Worm (Caenorhabditis elegans): ENCODE measurements around the gene Y55F3C.10.

The Y55F3C.10 gene

DNA sequence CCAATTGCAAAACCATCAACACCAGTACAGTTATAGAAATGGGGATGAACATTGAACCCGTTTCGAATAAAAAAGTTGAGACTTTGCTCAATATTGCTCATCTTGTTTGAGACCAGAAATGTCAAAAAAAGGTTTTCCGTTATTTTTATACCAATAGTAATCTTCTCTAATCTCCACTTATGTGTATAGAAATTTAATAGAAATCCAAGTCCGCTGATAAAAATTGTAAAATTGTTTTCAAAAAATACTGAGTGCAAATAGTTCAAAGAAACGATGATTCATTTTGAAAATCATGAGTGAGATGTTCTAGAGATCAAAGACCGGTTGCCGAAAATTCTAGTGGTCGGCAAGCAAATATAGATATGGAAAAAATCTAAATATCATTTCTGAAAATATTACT is at the start of gene Y55F3C.10:
TSS of gene Y55F3C.10 (minus strand) at position 101 of the 400 bp plus-strand sequence.
- TF ChIP-seq unc-62 (GFP tag; optimal IDR thresholded peaks at IDR 0.05), result no peak

DNA sequence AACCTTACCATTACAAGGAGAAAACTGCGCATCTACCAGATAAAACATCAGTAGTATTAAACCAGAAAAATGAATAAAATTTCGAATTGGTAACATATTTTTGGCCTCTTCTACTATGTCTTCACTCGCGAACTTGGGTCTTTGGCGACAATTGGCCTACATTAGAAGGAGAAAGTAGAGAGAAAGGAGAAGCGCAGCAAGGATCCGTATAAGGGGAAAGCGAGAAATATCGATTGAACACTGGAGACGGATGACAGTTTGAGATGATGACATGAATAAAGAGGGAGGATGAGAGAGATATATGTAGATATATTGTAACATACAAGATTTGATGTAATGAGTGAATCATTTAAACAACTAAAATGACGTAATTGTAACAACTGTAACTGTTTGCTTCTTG is 49.1 kb upstream of the Y55F3C.10 start, which contains the start of gene F56B3.2:
TSS of gene F56B3.2 (minus strand) at position 273 of the 400 bp plus-strand sequence.
- no peak for TF ChIP-seq unc-62 (GFP tag; optimal IDR thresholded peaks at IDR 0.05)

DNA sequence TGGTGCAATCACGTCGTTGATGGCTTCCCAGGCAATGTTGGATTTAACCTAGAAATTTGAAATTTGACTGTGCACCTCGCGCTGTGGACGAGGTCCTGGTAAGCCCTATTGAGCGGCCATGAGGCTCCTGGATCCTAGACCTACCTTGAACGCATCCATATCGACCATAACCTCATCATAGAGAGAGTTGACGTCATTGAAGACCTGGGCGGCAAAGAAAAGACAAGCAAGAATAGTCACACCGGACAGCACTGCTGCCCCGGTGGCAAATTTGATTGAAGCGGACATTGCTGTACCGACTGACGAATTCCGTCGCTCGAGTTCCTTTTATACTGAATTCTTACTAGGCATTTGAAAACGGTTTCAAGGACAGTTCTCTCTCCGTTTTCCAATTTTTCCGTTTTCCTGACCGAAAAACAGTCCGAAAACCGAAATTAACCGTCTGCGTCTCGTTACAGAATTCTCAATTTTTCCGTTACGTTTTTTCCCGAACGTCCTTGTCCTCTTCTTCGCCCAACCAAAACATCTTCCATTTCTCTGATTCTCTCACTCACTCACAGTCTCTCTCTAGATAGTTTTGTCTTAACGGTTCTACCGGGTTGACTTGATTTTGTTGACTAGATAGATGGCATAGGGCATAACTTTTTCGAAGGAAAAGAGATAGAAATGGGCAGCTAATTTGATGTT is 44.3 kb upstream of the Y55F3C.10 start, which contains the start of gene col-103:
TSS of gene col-103 (minus strand) at position 302 of the 687 bp plus-strand sequence.
- TF ChIP-seq unc-62 (GFP tag; optimal IDR thresholded peaks at IDR 0.05), result no peak

DNA sequence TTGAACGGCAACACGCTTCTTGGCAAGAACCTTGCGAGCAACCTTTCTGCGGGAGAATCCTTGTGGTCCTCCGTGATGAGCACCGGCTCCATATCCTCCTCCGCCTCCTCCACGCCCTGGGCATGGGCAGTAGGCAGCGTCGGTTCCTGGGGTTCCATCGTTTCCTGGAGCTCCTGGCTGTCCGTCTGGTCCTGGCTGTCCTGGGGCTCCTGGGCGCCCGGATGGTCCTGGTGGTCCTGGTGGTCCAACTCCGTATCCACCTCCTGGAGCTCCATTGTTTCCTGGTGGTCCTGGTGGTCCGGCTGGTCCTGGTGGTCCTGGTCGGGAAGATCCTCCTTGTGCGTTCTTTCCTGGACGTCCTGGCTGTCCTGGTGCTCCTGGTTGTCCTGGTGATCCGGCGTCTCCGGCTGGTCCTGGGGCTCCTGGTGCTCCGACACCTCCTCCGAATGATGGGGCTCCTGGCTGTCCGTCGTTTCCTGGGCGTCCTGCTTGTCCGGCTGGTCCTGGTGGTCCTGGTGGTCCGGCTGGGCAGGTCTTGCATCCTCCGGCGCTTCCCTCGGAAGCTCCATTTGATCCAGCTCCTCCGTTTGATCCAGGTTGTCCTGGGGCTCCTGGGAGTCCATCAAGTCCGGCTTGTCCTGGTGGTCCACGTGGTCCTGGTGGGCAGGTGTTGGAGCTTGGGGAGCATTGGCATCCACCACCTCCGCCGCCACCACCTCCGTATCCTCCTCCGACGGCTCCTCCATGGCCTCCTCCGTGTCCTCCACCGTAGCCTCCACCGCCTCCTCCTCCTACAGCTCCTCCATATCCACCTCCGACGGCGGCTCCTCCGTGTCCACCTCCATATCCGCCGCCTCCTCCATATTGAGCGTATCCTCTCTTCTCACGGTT is 43.5 kb upstream of the Y55F3C.10 start:
- TF ChIP-seq unc-62 (GFP tag; optimal IDR thresholded peaks at IDR 0.05), result no peak

DNA sequence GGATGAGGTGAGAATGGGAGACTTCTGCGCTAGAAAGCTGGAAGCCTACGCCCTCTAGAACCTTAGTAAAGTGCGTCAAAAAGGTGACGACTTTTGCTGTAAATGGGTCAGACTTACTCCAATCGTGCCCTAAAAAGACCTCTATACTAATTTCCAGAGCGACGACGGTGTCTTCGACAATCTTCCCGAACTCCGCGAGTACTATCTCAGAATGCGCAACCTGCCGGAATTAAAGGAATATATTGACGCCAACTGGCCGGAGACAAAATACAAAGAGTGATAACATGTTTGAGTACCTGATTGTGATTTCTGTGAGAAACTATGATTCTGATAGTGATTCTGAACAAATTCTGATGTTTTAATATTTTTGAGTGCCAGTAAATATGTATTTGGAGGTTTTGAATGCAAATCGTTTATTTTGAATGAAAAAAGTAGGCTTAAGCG is 42.8 kb upstream of the Y55F3C.10 start:
- no peak for TF ChIP-seq unc-62 (GFP tag; optimal IDR thresholded peaks at IDR 0.05)

DNA sequence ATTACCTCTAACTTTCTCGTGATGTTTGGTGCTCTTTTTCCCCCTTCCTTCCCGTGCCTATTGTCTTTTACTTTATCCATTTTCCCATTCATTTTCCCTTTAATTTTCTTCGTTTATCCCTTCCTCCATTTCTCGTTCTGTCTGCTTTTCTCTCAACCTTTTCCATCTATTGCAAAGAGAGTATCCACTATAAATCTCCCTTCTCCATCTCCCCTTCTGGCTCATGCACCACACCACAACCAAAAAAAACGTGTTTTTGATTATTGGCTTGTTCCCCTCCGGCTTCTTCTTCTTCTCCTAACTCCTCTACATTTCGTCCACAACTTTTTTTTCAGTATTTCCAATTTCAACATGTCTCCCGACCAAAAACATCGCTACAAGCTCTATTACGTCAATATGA is 41.0 kb upstream of the Y55F3C.10 start, which contains the start of gene gst-40:
TSS of gene gst-40 (plus strand) at position 236 of the 400 bp plus-strand sequence.
- no peak for TF ChIP-seq unc-62 (GFP tag; optimal IDR thresholded peaks at IDR 0.05)

DNA sequence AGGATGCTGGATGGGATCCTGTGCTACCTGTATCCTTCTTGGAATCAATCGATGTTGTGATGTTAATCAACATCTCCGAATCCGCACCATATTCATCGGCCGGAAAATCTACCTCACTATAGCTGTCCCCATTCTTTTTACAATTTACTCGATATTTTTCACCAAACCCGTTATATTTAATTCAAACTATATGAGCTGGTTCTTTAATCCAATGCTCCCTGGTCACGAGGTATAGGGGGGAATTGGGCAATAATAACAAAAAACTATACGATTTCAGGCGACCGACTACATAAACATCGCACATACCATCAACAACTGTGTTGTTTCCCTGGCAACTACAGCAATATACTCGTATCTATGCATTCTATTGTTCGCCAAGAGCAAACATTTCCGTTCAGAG is 38.3 kb upstream of the Y55F3C.10 start:
- TF ChIP-seq unc-62 (GFP tag; optimal IDR thresholded peaks at IDR 0.05), result no peak

DNA sequence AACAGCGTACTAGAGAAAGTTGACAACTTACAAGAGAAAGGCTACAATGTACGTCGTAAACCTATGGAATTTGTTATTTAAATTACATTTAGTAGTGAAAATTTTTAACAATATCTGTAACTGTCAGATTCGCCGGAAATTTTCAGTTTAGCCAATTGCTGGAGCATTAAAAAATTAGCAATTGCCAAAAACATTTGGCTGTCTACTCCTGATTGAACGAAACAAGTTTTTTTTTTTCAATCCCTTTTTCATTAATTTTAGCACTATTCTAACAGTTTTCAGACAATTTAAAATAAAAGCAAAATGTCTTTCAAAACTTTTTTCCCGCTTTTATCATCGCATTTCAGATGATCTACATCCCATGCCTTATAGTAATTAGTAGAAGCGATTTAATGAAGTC is 37.7 kb upstream of the Y55F3C.10 start:
- TF ChIP-seq unc-62 (GFP tag; optimal IDR thresholded peaks at IDR 0.05), result no peak

DNA sequence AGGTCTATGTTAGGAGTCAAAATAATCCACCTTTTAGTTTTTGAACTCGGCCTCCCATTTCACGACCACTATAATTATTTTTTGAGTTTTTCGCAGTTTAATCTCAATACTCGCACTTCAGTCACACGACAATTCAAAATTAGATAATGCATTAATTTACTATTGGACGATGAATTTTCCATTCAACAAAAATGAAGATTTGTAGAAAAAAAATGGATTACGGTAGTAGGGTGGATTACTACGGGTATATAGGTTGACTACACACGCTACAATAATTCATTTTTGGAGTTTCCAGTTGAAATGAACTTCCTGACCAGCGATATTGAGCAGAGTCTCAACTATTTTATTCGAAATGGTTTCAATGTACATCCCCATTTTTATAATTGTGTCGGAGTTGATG is 37.2 kb upstream of the Y55F3C.10 start, which contains the start of gene srt-23:
TSS of gene srt-23 (plus strand) at position 301 of the 400 bp plus-strand sequence.
- no peak for TF ChIP-seq unc-62 (GFP tag; optimal IDR thresholded peaks at IDR 0.05)

DNA sequence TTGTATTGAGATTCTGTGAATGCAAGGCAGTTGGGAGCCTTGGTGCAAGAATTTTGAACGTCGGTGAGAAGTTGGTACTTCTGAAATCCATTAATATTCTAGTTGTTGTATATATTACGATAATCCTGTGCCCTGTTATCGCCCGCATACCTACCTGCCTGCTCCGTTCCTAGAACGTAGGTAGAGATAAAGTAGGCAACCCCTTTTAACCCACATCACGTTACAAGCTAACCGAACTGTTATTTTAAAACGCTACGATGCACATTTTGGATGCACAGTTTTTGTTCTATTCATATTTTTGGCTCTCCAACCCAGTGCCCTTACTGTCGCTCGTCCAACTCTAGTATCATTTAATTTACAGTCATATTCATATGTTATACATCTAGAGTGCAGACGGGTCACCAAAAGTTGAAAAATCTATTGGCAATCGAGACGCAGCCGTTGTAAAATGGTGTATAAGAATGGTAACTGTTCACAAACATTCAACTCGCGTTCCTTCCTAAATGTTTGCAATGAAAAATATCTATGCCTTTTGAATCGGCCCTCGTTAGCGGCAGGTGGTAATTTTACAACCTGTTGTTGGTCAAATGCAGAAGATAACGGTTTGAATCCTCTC is 35.2 kb upstream of the Y55F3C.10 start:
- TF ChIP-seq unc-62 (GFP tag; optimal IDR thresholded peaks at IDR 0.05), result no peak

DNA sequence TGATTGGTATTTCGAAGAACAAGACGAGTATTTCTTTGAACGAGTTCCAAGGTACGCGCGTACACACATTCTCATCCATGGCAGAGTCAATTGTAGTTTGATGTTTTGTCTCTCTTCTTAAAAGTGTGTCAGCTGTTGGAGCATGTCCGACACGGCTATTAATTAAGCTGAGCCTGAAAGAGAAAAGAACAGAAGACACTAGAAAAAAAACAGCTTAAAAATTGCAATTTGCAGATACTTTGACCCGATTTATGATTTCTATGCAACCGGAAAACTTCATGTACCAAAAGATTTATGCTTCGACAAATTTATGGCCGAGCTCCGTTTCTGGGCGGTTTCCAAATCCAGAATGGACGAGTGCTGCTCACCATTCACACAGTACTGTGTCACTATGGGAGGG is 30.3 kb upstream of the Y55F3C.10 start:
- TF ChIP-seq unc-62 (GFP tag; optimal IDR thresholded peaks at IDR 0.05), result no peak

DNA sequence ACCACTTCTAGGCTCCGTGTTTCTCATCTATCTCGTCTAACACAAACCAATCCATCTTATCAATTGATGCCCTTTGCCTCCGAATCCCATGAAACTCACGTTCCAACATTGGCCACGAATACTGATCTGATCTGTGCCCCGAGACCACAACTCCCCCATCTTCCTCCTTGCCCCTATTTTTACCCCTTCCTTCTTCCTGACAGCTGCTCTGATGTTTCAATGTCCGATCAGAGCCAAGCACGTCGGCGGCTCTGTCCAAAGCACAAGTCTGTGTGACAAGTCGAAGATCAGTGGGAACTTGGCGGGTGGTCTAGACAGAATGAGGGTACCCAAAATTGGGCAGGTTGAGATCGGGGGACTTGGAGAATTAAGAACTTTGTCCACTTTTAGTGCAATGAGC is 27.1 kb upstream of the Y55F3C.10 start:
- no peak for TF ChIP-seq unc-62 (GFP tag; optimal IDR thresholded peaks at IDR 0.05)

DNA sequence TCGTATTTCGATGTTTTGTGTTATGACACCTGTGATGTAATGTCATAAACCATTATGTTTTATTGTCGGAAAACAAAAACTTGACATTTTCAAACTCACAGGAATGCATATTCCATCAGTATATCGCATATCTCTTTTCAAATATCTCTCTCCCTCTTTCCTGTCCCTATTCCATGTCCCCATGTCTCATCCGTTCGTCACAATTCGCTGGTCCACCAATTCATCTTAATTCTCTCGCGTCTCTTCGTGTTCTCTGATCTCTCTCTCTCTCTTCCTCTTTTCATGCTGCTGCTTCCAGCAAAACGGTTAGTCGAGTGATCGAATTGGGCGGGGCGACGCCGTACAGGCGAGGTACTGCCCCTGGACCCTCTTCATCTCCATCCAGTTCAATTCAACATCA is 22.6 kb upstream of the Y55F3C.10 start:
- TF ChIP-seq unc-62 (GFP tag; optimal IDR thresholded peaks at IDR 0.05), result no peak

DNA sequence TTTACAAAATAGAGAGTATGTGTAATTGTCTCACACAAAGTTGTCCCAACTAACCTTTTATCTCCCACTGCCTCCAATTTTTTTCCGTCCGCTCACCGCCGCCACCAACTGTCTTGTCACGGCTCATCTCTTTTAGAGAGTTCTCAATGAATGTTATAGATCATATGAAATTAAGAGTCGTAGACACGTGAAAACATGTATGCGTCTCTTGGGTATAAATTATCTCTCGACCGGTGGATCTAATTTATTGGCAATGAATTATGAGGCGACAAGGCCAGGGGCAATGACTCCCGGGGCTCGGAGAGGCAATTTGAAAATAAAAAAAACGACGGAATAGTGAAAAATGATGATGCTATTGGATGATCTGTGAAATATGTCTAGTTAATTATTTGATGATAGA is 21.4 kb upstream of the Y55F3C.10 start:
- no peak for TF ChIP-seq unc-62 (GFP tag; optimal IDR thresholded peaks at IDR 0.05)

DNA sequence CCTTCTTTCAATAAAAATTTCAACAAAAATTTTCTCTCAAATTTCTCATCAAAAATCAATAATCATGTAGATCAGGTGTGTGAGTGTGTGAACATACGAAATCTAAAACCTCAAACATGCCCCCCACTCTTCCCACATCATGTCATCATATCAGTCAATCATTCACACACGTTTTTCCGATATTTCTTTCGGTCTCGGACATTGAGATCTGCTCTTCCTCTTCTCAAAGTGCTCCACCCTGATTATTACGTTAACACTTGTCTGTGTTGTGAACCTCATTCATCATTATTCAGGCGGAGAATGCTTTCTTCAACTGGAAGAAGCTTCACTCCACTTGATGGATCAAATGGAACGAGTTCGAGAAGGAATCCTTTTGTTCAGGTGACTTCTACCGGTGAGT is 17.2 kb upstream of the Y55F3C.10 start, which contains the start of gene kvs-5:
TSS of gene kvs-5 (plus strand) at position 301 of the 400 bp plus-strand sequence.
- no peak for TF ChIP-seq unc-62 (GFP tag; optimal IDR thresholded peaks at IDR 0.05)

DNA sequence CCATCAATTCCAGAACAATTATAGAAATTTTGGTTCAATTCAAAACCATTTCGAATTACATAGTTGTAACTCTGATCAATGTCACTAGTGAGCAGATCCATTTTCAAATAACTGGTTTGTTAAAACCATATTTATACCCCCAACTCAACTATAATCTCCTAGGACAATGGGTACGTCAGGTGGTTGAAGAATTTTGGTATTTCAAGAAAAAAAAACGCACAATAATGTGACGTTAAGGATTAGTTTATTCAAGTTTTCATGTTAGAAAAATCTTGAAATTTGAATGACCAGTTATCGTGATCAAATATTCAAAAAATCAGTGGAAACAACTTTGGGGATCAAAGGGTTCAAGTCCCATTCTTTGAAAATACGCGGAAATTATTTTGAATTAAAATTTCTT is 11.7 kb upstream of the Y55F3C.10 start, which contains the start of gene srt-24:
TSS of gene srt-24 (minus strand) at position 101 of the 400 bp plus-strand sequence.
- no peak for TF ChIP-seq unc-62 (GFP tag; optimal IDR thresholded peaks at IDR 0.05)

All from whole organism, dauer.